Fruit fly (Drosophila melanogaster) whole organism, embryonic: ENCODE data around the gene CG43137.

Experiments
- C15 ChIP-seq: fragments of 200-800 bp; sonication (Bioruptor generic); IDR thresholded peaks from 3 replicates; pipeline ENCODE4 v1.3.6; 2022; ENCODE audit warnings: missing biosample characterization, missing genetic modification characterization
- CG10147 ChIP-seq: fragments of 200-800 bp; sonication (Bioruptor generic); optimal IDR thresholded peaks from 2 replicates; lab custom pipeline; 2019; ENCODE audit warnings: missing biosample characterization, mild to moderate bottlenecking, missing genetic modification characterization, moderate library complexity
- CG1024 ChIP-seq: fragments of 200-800 bp; sonication (Bioruptor generic); IDR thresholded peaks from 2 replicates; pipeline ENCODE4 v1.3.6; 2022; ENCODE audit warnings: missing biosample characterization, missing genetic modification characterization
- CG10366 ChIP-seq: fragments of 200-800 bp; sonication (Bioruptor generic); IDR thresholded peaks from 2 replicates; pipeline ENCODE4 v1.3.6; 2022; ENCODE audit warnings: missing biosample characterization, missing genetic modification characterization
- CG11456 ChIP-seq: fragments of 200-800 bp; sonication (Bioruptor generic); IDR thresholded peaks from 3 replicates; pipeline ENCODE4 v1.3.6; 2022; ENCODE audit warnings: missing biosample characterization, missing genetic modification characterization
- CG11723 ChIP-seq: fragments of 200-800 bp; sonication (Bioruptor generic); optimal IDR thresholded peaks from 2 replicates; lab custom pipeline; 2017; ENCODE audit warnings: missing biosample characterization, mild to moderate bottlenecking, missing genetic modification characterization
- CG12942 ChIP-seq: fragments of 200-800 bp; sonication (Bioruptor generic); optimal IDR thresholded peaks from 3 replicates; lab custom pipeline; 2016; ENCODE audit warnings: missing biosample characterization, missing genetic modification characterization
- CG13123 ChIP-seq: fragments of 200-800 bp; sonication (Bioruptor generic); optimal IDR thresholded peaks from 2 replicates; lab custom pipeline; 2016; ENCODE audit warnings: missing biosample characterization, missing genetic modification characterization
- CG13775 ChIP-seq: fragments of 200-800 bp; sonication (Bioruptor generic); optimal IDR thresholded peaks from 3 replicates; lab custom pipeline; 2017; ENCODE audit warnings: missing biosample characterization, mild to moderate bottlenecking, missing genetic modification characterization
- CG14667 ChIP-seq: fragments of 200-800 bp; sonication (Bioruptor generic); IDR thresholded peaks from 2 replicates; pipeline ENCODE4 v1.3.6; 2022; ENCODE audit warnings: missing biosample characterization, missing genetic modification characterization
- CG15011 ChIP-seq: fragments of 200-800 bp; sonication (Bioruptor generic); optimal IDR thresholded peaks from 3 replicates; lab custom pipeline; 2018; ENCODE audit warnings: missing biosample characterization, mild to moderate bottlenecking, missing genetic modification characterization
- CG3065 ChIP-seq: fragments of 200-800 bp; sonication (Bioruptor generic); optimal IDR thresholded peaks from 2 replicates; lab custom pipeline; 2016; ENCODE audit warnings: missing biosample characterization, missing genetic modification characterization
- CG33213 ChIP-seq: fragments of 200-800 bp; sonication (Bioruptor generic); optimal IDR thresholded peaks from 3 replicates; lab custom pipeline; 2016; ENCODE audit warnings: missing biosample characterization, missing genetic modification characterization
- CG42726 ChIP-seq: fragments of 200-800 bp; sonication (Bioruptor generic); IDR thresholded peaks from 2 replicates; pipeline ENCODE4 v1.3.6; 2022; ENCODE audit warnings: missing biosample characterization, missing genetic modification characterization; ENCODE audit not compliant: partially characterized antibody
- CG4404 ChIP-seq: fragments of 200-800 bp; sonication (Bioruptor generic); IDR thresholded peaks from 2 replicates; pipeline ENCODE4 v1.3.6; 2022; ENCODE audit warnings: missing biosample characterization, missing genetic modification characterization
- CG4854 ChIP-seq: fragments of 200-800 bp; sonication (Bioruptor generic); optimal IDR thresholded peaks from 2 replicates; lab custom pipeline; 2016; ENCODE audit warnings: missing biosample characterization, missing genetic modification characterization, inconsistent platforms
- CG5953 ChIP-seq: fragments of 200-800 bp; sonication (Bioruptor generic); IDR thresholded peaks from 2 replicates; pipeline ENCODE4 v1.3.6; 2022; ENCODE audit warnings: missing biosample characterization, missing genetic modification characterization
- CG6654 ChIP-seq: fragments of 200-800 bp; sonication (Bioruptor generic); optimal IDR thresholded peaks from 2 replicates; lab custom pipeline; 2017; ENCODE audit warnings: missing biosample characterization, mild to moderate bottlenecking, missing genetic modification characterization
- CG7928 ChIP-seq: fragments of 200-800 bp; sonication (Bioruptor generic); optimal IDR thresholded peaks from 2 replicates; lab custom pipeline; 2017; ENCODE audit warnings: missing biosample characterization, mild to moderate bottlenecking, missing genetic modification characterization
- CrebB ChIP-seq: fragments of 200-800 bp; sonication (Bioruptor generic); optimal IDR thresholded peaks from 3 replicates; lab custom pipeline; 2018; ENCODE audit warnings: missing biosample characterization, mild to moderate bottlenecking, missing genetic modification characterization
- Dad ChIP-seq: fragments of 200-800 bp; sonication (Bioruptor generic); optimal IDR thresholded peaks from 3 replicates; lab custom pipeline; 2016; ENCODE audit warnings: missing biosample characterization, missing genetic modification characterization
- Dbx ChIP-seq: fragments of 200-800 bp; sonication (Bioruptor generic); IDR thresholded peaks from 3 replicates; pipeline ENCODE4 v1.3.6; 2022; ENCODE audit warnings: missing biosample characterization, missing genetic modification characterization
- Elba2 ChIP-seq: fragments of 200-800 bp; sonication (Bioruptor generic); optimal IDR thresholded peaks from 3 replicates; lab custom pipeline; 2016; ENCODE audit warnings: missing biosample characterization, missing genetic modification characterization
- HLH4C ChIP-seq: fragments of 200-800 bp; sonication (Bioruptor generic); IDR thresholded peaks from 3 replicates; pipeline ENCODE4 v1.3.6; 2022; ENCODE audit warnings: missing biosample characterization, missing genetic modification characterization; ENCODE audit not compliant: partially characterized antibody
- HmgD ChIP-seq: fragments of 200-800 bp; sonication (Bioruptor generic); optimal IDR thresholded peaks from 3 replicates; lab custom pipeline; 2016; ENCODE audit warnings: missing biosample characterization, missing genetic modification characterization
- Hmr ChIP-seq: fragments of 200-800 bp; sonication (Bioruptor generic); optimal IDR thresholded peaks from 3 replicates; lab custom pipeline; 2017; ENCODE audit warnings: mild to moderate bottlenecking, missing biosample characterization, missing genetic modification reagents, missing genetic modification characterization
- Jarid2 ChIP-seq: fragments of 200-800 bp; sonication (Bioruptor generic); optimal IDR thresholded peaks from 3 replicates; lab custom pipeline; 2017; ENCODE audit warnings: mild to moderate bottlenecking, missing biosample characterization, missing genetic modification reagents, missing genetic modification characterization
- Lpt ChIP-seq: fragments of >200 bp; optimal IDR thresholded peaks from 2 replicates; lab custom pipeline; 2018; ENCODE audit warnings: missing biosample characterization, missing genetic modification characterization
- NC2β ChIP-seq: fragments of 200-800 bp; sonication (Bioruptor generic); optimal IDR thresholded peaks from 2 replicates; lab custom pipeline; 2016; ENCODE audit warnings: missing biosample characterization, missing genetic modification characterization
- Nf-YB ChIP-seq: fragments of 200-800 bp; sonication (Bioruptor generic); optimal IDR thresholded peaks from 3 replicates; lab custom pipeline; 2019; ENCODE audit warnings: missing biosample characterization, mild to moderate bottlenecking, missing genetic modification characterization, moderate library complexity
- Ravus ChIP-seq: fragments of 200-800 bp; sonication (Bioruptor generic); IDR thresholded peaks from 2 replicates; pipeline ENCODE4 v1.3.6; 2022; ENCODE audit warnings: missing biosample characterization, missing genetic modification characterization
- Sox100B ChIP-seq: fragments of 200-800 bp; sonication (Bioruptor generic); optimal IDR thresholded peaks from 3 replicates; lab custom pipeline; 2018; ENCODE audit warnings: missing biosample characterization, mild to moderate bottlenecking, missing genetic modification characterization
- TFAM ChIP-seq: fragments of 200-800 bp; sonication (Bioruptor generic); optimal IDR thresholded peaks from 2 replicates; lab custom pipeline; 2017; ENCODE audit warnings: missing biosample characterization, missing genetic modification characterization, inconsistent platforms
- YL-1 ChIP-seq: fragments of 200-800 bp; sonication (Bioruptor generic); optimal IDR thresholded peaks from 3 replicates; lab custom pipeline; 2017; ENCODE audit warnings: missing biosample characterization, mild to moderate bottlenecking, missing genetic modification characterization
- ac ChIP-seq: fragments of 200-800 bp; sonication (Bioruptor generic); optimal IDR thresholded peaks from 3 replicates; lab custom pipeline; 2017; ENCODE audit warnings: missing biosample characterization, mild to moderate bottlenecking, missing genetic modification characterization
- ap ChIP-seq: fragments of 200-800 bp; sonication (Bioruptor generic); IDR thresholded peaks from 2 replicates; pipeline ENCODE4 v1.3.6; 2022; ENCODE audit warnings: missing biosample characterization, missing genetic modification characterization
- bcd ChIP-seq: fragments of 200-800 bp; sonication (Bioruptor generic); optimal IDR thresholded peaks from 2 replicates; lab custom pipeline; 2017; ENCODE audit warnings: missing biosample characterization, mild to moderate bottlenecking, missing genetic modification characterization
- caup ChIP-seq: fragments of 200-800 bp; sonication (Bioruptor generic); optimal IDR thresholded peaks from 3 replicates; lab custom pipeline; 2017; ENCODE audit warnings: missing biosample characterization, mild to moderate bottlenecking, missing genetic modification characterization, moderate library complexity; ENCODE audit not compliant: severe bottlenecking
- cwo ChIP-seq: fragments of 200-800 bp; sonication (Bioruptor generic); optimal IDR thresholded peaks from 3 replicates; lab custom pipeline; 2017; ENCODE audit warnings: missing biosample characterization, missing genetic modification characterization, mild to moderate bottlenecking, moderate library complexity, missing genetic modification reagents
- dmrt99B ChIP-seq: fragments of 200-800 bp; sonication (Bioruptor generic); optimal IDR thresholded peaks from 2 replicates; lab custom pipeline; 2018; ENCODE audit warnings: missing biosample characterization, mild to moderate bottlenecking, missing genetic modification characterization, moderate library complexity
- ewg ChIP-seq: fragments of 200-800 bp; sonication (Bioruptor generic); optimal IDR thresholded peaks from 3 replicates; lab custom pipeline; 2017; ENCODE audit warnings: mild to moderate bottlenecking, missing biosample characterization, missing genetic modification reagents, missing genetic modification characterization
- eyg ChIP-seq: fragments of 200-800 bp; sonication (Bioruptor generic); optimal IDR thresholded peaks from 3 replicates; lab custom pipeline; 2016; ENCODE audit warnings: missing biosample characterization, missing genetic modification characterization
- grn ChIP-seq: fragments of 200-800 bp; sonication (Bioruptor generic); optimal IDR thresholded peaks from 3 replicates; lab custom pipeline; 2017; ENCODE audit warnings: missing biosample characterization, missing genetic modification characterization
- hth ChIP-seq: fragments of >200 bp; optimal IDR thresholded peaks from 2 replicates; lab custom pipeline; 2017; ENCODE audit warnings: inconsistent platforms
- jing ChIP-seq: fragments of 200-800 bp; sonication (Bioruptor generic); optimal IDR thresholded peaks from 2 replicates; lab custom pipeline; 2018; ENCODE audit warnings: missing biosample characterization, mild to moderate bottlenecking, missing genetic modification characterization
- oc ChIP-seq: fragments of 200-800 bp; sonication (Bioruptor generic); optimal IDR thresholded peaks from 2 replicates; lab custom pipeline; 2018; ENCODE audit warnings: missing biosample characterization, mild to moderate bottlenecking, missing genetic modification characterization, moderate library complexity
- ro ChIP-seq: fragments of 200-800 bp; sonication (Bioruptor generic); IDR thresholded peaks from 2 replicates; pipeline ENCODE4 v1.3.6; 2022; ENCODE audit warnings: missing biosample characterization, missing genetic modification characterization
- shn ChIP-seq: fragments of 200-800 bp; sonication (Bioruptor generic); optimal IDR thresholded peaks from 3 replicates; lab custom pipeline; 2016; ENCODE audit warnings: missing biosample characterization, missing genetic modification characterization
- sqz ChIP-seq: fragments of 200-800 bp; sonication (Bioruptor generic); optimal IDR thresholded peaks from 3 replicates; lab custom pipeline; 2018; ENCODE audit warnings: missing biosample characterization, mild to moderate bottlenecking, missing genetic modification characterization
- stwl ChIP-seq: fragments of 200-800 bp; sonication (Bioruptor generic); optimal IDR thresholded peaks from 3 replicates; lab custom pipeline; 2018; ENCODE audit warnings: missing biosample characterization, mild to moderate bottlenecking, missing genetic modification characterization, moderate library complexity
- zf30C ChIP-seq: fragments of 200-800 bp; sonication (Bioruptor generic); optimal IDR thresholded peaks from 3 replicates; lab custom pipeline; 2018; ENCODE audit warnings: missing biosample characterization, mild to moderate bottlenecking, missing genetic modification characterization

Gene CG43137

dm6 chrX:5901628-5902213 is 36.8 kb upstream of the CG43137 start (continued):
- TF ChIP-seq cwo (GFP tag; lab: Kevin White, UChicago) (no peak), HLH4C (no peak), CG10147 (GFP tag; lab: Kevin White, UChicago) (no peak), sqz (GFP tag; lab: Kevin White, UChicago) (peak; percentile 28), CG13123 (GFP tag; lab: Kevin White, UChicago) (no peak), zf30C (GFP tag; lab: Kevin White, UChicago) (peak; percentile 44), CG5953 (GFP tag; lab: Robert Waterston, UW) (no peak), CG33213 (GFP tag; lab: Kevin White, UChicago) (no peak), dmrt99B (peak; percentile 31), shn (GFP tag; lab: Kevin White, UChicago) (no peak), CG14667 (no peak), HmgD (peak; percentile 59), CG11456 (GFP tag; lab: Robert Waterston, UW) (peak; percentile 68; the same call in 1 of the 3 replicates), caup (GFP tag; lab: Kevin White, UChicago) (peak; percentile 23), Elba2 (no peak), ewg (GFP tag; lab: Kevin White, UChicago) (peak; percentile 50), Nf-YB (GFP tag; lab: Kevin White, UChicago) (peak; percentile 4), CrebB (tag; lab: Kevin White, UChicago) (no peak), CG1024 (GFP tag; lab: Robert Waterston, UW) (no peak), CG7928 (GFP tag; lab: Kevin White, UChicago) (no peak), Ravus (GFP tag; lab: Robert Waterston, UW) (no peak), TFAM (GFP tag; lab: Kevin White, UChicago) (no peak), eyg (GFP tag; lab: Kevin White, UChicago) (peak; percentile 13), CG4404 (GFP tag; lab: Robert Waterston, UW) (no peak), CG11723 (GFP tag; lab: Kevin White, UChicago) (no peak), Dbx (GFP tag; lab: Robert Waterston, UW) (peak; percentile 77; the same call in 2 of the 3 replicates), Hmr (peak; percentile 63), NC2β (peak; percentile 49), Jarid2 (GFP tag; lab: Kevin White, UChicago) (peak; percentile 76), CG12942 (GFP tag; lab: Kevin White, UChicago) (no peak), stwl (no peak), CG3065 (GFP tag; lab: Kevin White, UChicago) (no peak), CG15011 (GFP tag; lab: Kevin White, UChicago) (no peak), Sox100B (GFP tag; lab: Kevin White, UChicago) (no peak), CG42726 (GFP tag; lab: Robert Waterston, UW) (0 out of 2 replicates have a peak, but pooled peaks have one; percentile 13), CG6654 (no peak), hth (no peak), CG10366 (GFP tag; lab: Robert Waterston, UW) (no peak), YL-1 (GFP tag; lab: Kevin White, UChicago) (peak; percentile 35), C15 (GFP tag; lab: Robert Waterston, UW) (no peak), CG4854 (GFP tag; lab: Kevin White, UChicago) (no peak), grn (GFP tag; lab: Kevin White, UChicago) (no peak), oc (tag; lab: Kevin White, UChicago) (peak; percentile 17), bcd (no peak), ro (GFP tag; lab: Robert Waterston, UW) (no peak), ac (no peak), ap (GFP tag; lab: Robert Waterston, UW) (no peak), CG13775 (no peak), Lpt (no peak), jing (GFP tag; lab: Kevin White, UChicago) (no peak), Dad (no peak)
